Worm (Caenorhabditis elegans): Measurements from ENCODE around the gene tbc-7.

The tbc-7 gene

ce11 chrX:5086212-5086611, 47.9 kb upstream of the tbc-7 start:
- TF ChIP-seq D2030.7 (GFP tag; IDR thresholded peaks at IDR 0.05) (no peak), hmg-1.2 (GFP tag; IDR thresholded peaks at IDR 0.05) (peak; percentile 44; the same call in 1 of the 2 replicates), Y79H2A.3 (GFP tag; conservative IDR thresholded peaks at IDR 0.05) (no peak), akir-1 (GFP tag; optimal IDR thresholded peaks at IDR 0.05) (no peak), nhr-90 (tag; optimal IDR thresholded peaks at IDR 0.05) (no peak)

ce11 chrX:5087366-5087891, 46.7 kb upstream of the tbc-7 start, which contains the start of gene pnk-4:
TSS of gene pnk-4 (plus strand) at chrX:5087841.
- TF ChIP-seq mes-4 (tag; optimal IDR thresholded peaks at IDR 0.05) (no peak), ztf-22 (GFP tag; optimal IDR thresholded peaks at IDR 0.05) (no peak), repo-1 (tag; optimal IDR thresholded peaks at IDR 0.05) (no peak), K11D2.4 (GFP tag; IDR thresholded peaks at IDR 0.05) (no peak), F39B2.1 (GFP tag; IDR thresholded peaks at IDR 0.05) (no peak), ZK185.1 (tag; optimal IDR thresholded peaks at IDR 0.05; ENCODE audit: poor library complexity, severe bottlenecking) (no peak), ceh-27 (GFP tag; optimal IDR thresholded peaks at IDR 0.05) (no peak), hsf-1 (GFP tag; IDR thresholded peaks at IDR 0.05) (no peak), akir-1 (GFP tag; optimal IDR thresholded peaks at IDR 0.05) (no peak), sea-2 (GFP tag; IDR thresholded peaks at IDR 0.05) (no peak), egrh-3 (GFP tag; IDR thresholded peaks at IDR 0.05) (no peak), egl-18 (GFP tag; IDR thresholded peaks at IDR 0.05) (no peak), dpff-1 (tag; optimal IDR thresholded peaks at IDR 0.05) (no peak), ztf-25 (GFP tag; IDR thresholded peaks at IDR 0.05) (no peak)

- no peak for TF ChIP-seq nfyb-1 (GFP tag; IDR thresholded peaks at IDR 0.05)
- no peak for TF ChIP-seq ceh-27 (GFP tag; optimal IDR thresholded peaks at IDR 0.05)
- no peak for TF ChIP-seq repo-1 (tag; optimal IDR thresholded peaks at IDR 0.05)
- TF ChIP-seq tbp1 (GFP tag; optimal IDR thresholded peaks at IDR 0.05): no peak
- no peak for TF ChIP-seq lin-40 (tag; optimal IDR thresholded peaks at IDR 0.05)
- no peak for TF ChIP-seq Y67H2A.10 (GFP tag; conservative IDR thresholded peaks at IDR 0.05)
- no peak for TF ChIP-seq athp-1 (tag; optimal IDR thresholded peaks at IDR 0.05)
- TF ChIP-seq nhr-80 (tag; optimal IDR thresholded peaks at IDR 0.05): peak; percentile 65
These were observed 40.1 kb upstream of the tbc-7 start for ce11 chrX:5093997-5094396.

ce11 chrX:5096967-5097366, 37.1 kb upstream of the tbc-7 start, which contains the start of gene acn-1:
TSS of gene acn-1 (minus strand) at chrX:5097067.
- no peak for TF ChIP-seq hsf-1 (GFP tag; IDR thresholded peaks at IDR 0.05)
- TF ChIP-seq Y53F4B.3 (GFP tag; IDR thresholded peaks at IDR 0.05): no peak
- TF ChIP-seq lsy-27 (tag; optimal IDR thresholded peaks at IDR 0.05; ENCODE audit: borderline replicate concordance, insufficient read depth): no peak
- no peak for TF ChIP-seq hlh-12 (tag; optimal IDR thresholded peaks at IDR 0.05)
- no peak for TF ChIP-seq sea-2 (GFP tag; IDR thresholded peaks at IDR 0.05)
- no peak for TF ChIP-seq Y79H2A.3 (GFP tag; conservative IDR thresholded peaks at IDR 0.05)
- no peak for TF ChIP-seq ztf-18 (tag; optimal IDR thresholded peaks at IDR 0.05)
- TF ChIP-seq egrh-3 (GFP tag; IDR thresholded peaks at IDR 0.05): no peak
- no peak for TF ChIP-seq ztf-6 (GFP tag; IDR thresholded peaks at IDR 0.05)
- TF ChIP-seq ekl-4 (GFP tag; IDR thresholded peaks at IDR 0.05): no peak
- no peak for TF ChIP-seq F55B11.4 (tag; optimal IDR thresholded peaks at IDR 0.05; ENCODE audit: borderline replicate concordance, insufficient read depth)
- no peak for TF ChIP-seq madf-6 (GFP tag; IDR thresholded peaks at IDR 0.05)
- no peak for TF ChIP-seq xnd-1 (tag; optimal IDR thresholded peaks at IDR 0.05)
- no peak for TF ChIP-seq mxl-1 (tag; optimal IDR thresholded peaks at IDR 0.05)
- no peak for TF ChIP-seq repo-1 (tag; optimal IDR thresholded peaks at IDR 0.05)
- no peak for TF ChIP-seq unc-62 (GFP tag; optimal IDR thresholded peaks at IDR 0.05)
- TF ChIP-seq zim-3 (tag; optimal IDR thresholded peaks at IDR 0.05): no peak
- no peak for TF ChIP-seq egl-18 (GFP tag; IDR thresholded peaks at IDR 0.05)
- TF ChIP-seq ceh-58 (GFP tag; IDR thresholded peaks at IDR 0.05): no peak
- TF ChIP-seq lsl-1 (GFP tag; optimal IDR thresholded peaks at IDR 0.05): no peak

Data from whole organism, young adult.